Fruit fly (Drosophila melanogaster): ENCODE results near the gene ru.

ru gene

dm6 chr3L:1349942-1350923 lies 20.2 kb upstream of the ru start (continued):
- TF ChIP-seq Poxn (GFP tag; IDR thresholded peaks at IDR 0.05) (no peak), Chrac-16 (GFP tag; optimal IDR thresholded peaks at IDR 0.05) (peak; percentile 15), CG10274 (GFP tag; optimal IDR thresholded peaks at IDR 0.05) (no peak), lab (GFP tag; optimal IDR thresholded peaks at IDR 0.05) (peak; percentile 44), kay (GFP tag; optimal IDR thresholded peaks at IDR 0.05) (peak; percentile 25), dmrt99B (tag; optimal IDR thresholded peaks at IDR 0.05) (peak; percentile 35), Sox102F (GFP tag; optimal IDR thresholded peaks at IDR 0.05) (peak; percentile 21), bcd (GFP tag; optimal IDR thresholded peaks at IDR 0.05) (peak; percentile 19), CG1024 (GFP tag; IDR thresholded peaks at IDR 0.05) (no peak), CG14860 (GFP tag; IDR thresholded peaks at IDR 0.05; ENCODE audit: partially characterized antibody) (peak; percentile 98), CkIIα-i1 (GFP tag; IDR thresholded peaks at IDR 0.05) (no peak), CG9932 (GFP tag; IDR thresholded peaks at IDR 0.05) (peak; percentile 81), Sin3A (optimal IDR thresholded peaks at IDR 0.05) (peak; percentile 36), Ssrp (tag; optimal IDR thresholded peaks at IDR 0.05) (peak; percentile 6), sna (GFP tag; IDR thresholded peaks at IDR 0.05; ENCODE audit: partially characterized antibody) (peak; percentile 97), Hr3 (GFP tag; optimal IDR thresholded peaks at IDR 0.05) (peak; percentile 51), CG1792 (GFP tag; optimal IDR thresholded peaks at IDR 0.05) (no peak), oc (tag; optimal IDR thresholded peaks at IDR 0.05) (no peak), CG16779 (GFP tag; IDR thresholded peaks at IDR 0.05) (no peak), klu (GFP tag; IDR thresholded peaks at IDR 0.05) (no peak), shn (GFP tag; optimal IDR thresholded peaks at IDR 0.05) (peak; percentile 44), CG18476 (GFP tag; optimal IDR thresholded peaks at IDR 0.05) (no peak), MTF-1 (GFP tag; optimal IDR thresholded peaks at IDR 0.05; ENCODE audit: borderline replicate concordance) (no peak), CG10366 (GFP tag; IDR thresholded peaks at IDR 0.05) (no peak), Hr78 (GFP tag; optimal IDR thresholded peaks at IDR 0.05) (no peak), Dip3 (GFP tag; optimal IDR thresholded peaks at IDR 0.05) (no peak), CG10654 (GFP tag; optimal IDR thresholded peaks at IDR 0.05) (no peak), CG4707 (GFP tag; optimal IDR thresholded peaks at IDR 0.05) (no peak), Nf-YC (tag; optimal IDR thresholded peaks at IDR 0.05) (peak; percentile 41), CG30020 (tag; optimal IDR thresholded peaks at IDR 0.05) (peak; percentile 53), CG31224 (GFP tag; IDR thresholded peaks at IDR 0.05) (peak; percentile 30; the same call in 1 of the 2 replicates), Atf6 (GFP tag; IDR thresholded peaks at IDR 0.05) (no peak), Opbp (GFP tag; IDR thresholded peaks at IDR 0.05; ENCODE audit: partially characterized antibody) (peak; percentile 98), CG3847 (GFP tag; IDR thresholded peaks at IDR 0.05) (peak; percentile 57), E2f2 (GFP tag; IDR thresholded peaks at IDR 0.05) (peak; percentile 16; the same call in 1 of the 2 replicates), CG14441 (GFP tag; IDR thresholded peaks at IDR 0.05) (no peak), CG16863 (GFP tag; optimal IDR thresholded peaks at IDR 0.05) (peak; percentile 3), z (GFP tag; IDR thresholded peaks at IDR 0.05) (no peak), D19A (tag; optimal IDR thresholded peaks at IDR 0.05) (peak; percentile 34), Gug (GFP tag; IDR thresholded peaks at IDR 0.05) (no peak; the same call in 3 of the 4 replicates), Asciz (GFP tag; optimal IDR thresholded peaks at IDR 0.05) (no peak), CG6854 (GFP tag; optimal IDR thresholded peaks at IDR 0.05) (no peak), usp (GFP tag; optimal IDR thresholded peaks at IDR 0.05) (no peak), grn (GFP tag; optimal IDR thresholded peaks at IDR 0.05) (no peak), croc (GFP tag; conservative IDR thresholded peaks at IDR 0.05) (no peak), gsb (GFP tag; IDR thresholded peaks at IDR 0.05) (no peak), dimm (GFP tag; IDR thresholded peaks at IDR 0.05) (no peak), en (GFP tag; optimal IDR thresholded peaks at IDR 0.05) (no peak), nmo (GFP tag; optimal IDR thresholded peaks at IDR 0.05) (peak; percentile 61)

Data from whole organism, embryonic.